Worm (Caenorhabditis elegans) whole organism, L4 larva: ENCODE data around the gene vha-20.
A peak's percentile ranks its signal among the peaks of the same experiment; 100 is the strongest.

Source experiments
- F26F4.8 ChIP-seq: fragments of 200-800 bp; sonication (Bioruptor generic); conservative IDR thresholded peaks from 2 replicates; pipeline ENCODE4 v1.3.6; 2022; ENCODE audit warnings: missing genetic modification characterization, missing compliant biosample characterization
- F37D6.2 ChIP-seq: sonication (generic microtip); optimal IDR thresholded peaks from 2 replicates; lab custom pipeline; 2016; ENCODE audit warnings: mild to moderate bottlenecking, missing genetic modification characterization, missing compliant biosample characterization
- F44E2.7 ChIP-seq: fragments of 200-800 bp; sonication (Bioruptor generic); IDR thresholded peaks from 2 replicates; pipeline ENCODE4 v2.1.2; 2022; ENCODE audit warnings: missing genetic modification characterization, missing compliant biosample characterization
- T26A8.4 ChIP-seq: fragments of 200-800 bp; sonication (Bioruptor generic); IDR thresholded peaks from 2 replicates; pipeline ENCODE4 v1.3.6; 2022; ENCODE audit warnings: missing genetic modification characterization, missing compliant biosample characterization
- Y105C5A.15 ChIP-seq: fragments of 200-800 bp; sonication (Bioruptor generic); IDR thresholded peaks from 2 replicates; pipeline ENCODE4 v1.3.6; 2022; ENCODE audit warnings: missing genetic modification characterization, missing compliant biosample characterization
- Y75B8A.6 ChIP-seq: fragments of 200-800 bp; sonication (Bioruptor generic); IDR thresholded peaks from 2 replicates; pipeline ENCODE4 v1.3.6; 2022; ENCODE audit warnings: missing genetic modification reagents, missing genetic modification characterization, missing compliant biosample characterization
- aha-1 ChIP-seq: fragments of 150-350 bp; peaks from one replicate; lab custom pipeline; 2014; ENCODE audit warnings: missing biosample characterization, missing genetic modification characterization
- aly-2 ChIP-seq: sonication (generic microtip); optimal IDR thresholded peaks from 2 replicates; lab custom pipeline; 2018; ENCODE audit warnings: missing biosample characterization, missing genetic modification characterization
- daf-16 ChIP-seq, 3 experiments: sonication (generic microtip); optimal IDR thresholded peaks; 2 replicates each; lab custom pipeline; 2016 to 2017; ENCODE audit warnings: missing genetic modification characterization in 3 of 3, missing genetic modification reagents in 3 of 3, mild to moderate bottlenecking in 2 of 3, missing compliant biosample characterization in 2 of 3, missing biosample characterization in 1 of 3, moderate library complexity in 1 of 3
- dmd-6 ChIP-seq: fragments of 200-800 bp; sonication (Bioruptor generic); IDR thresholded peaks from 2 replicates; pipeline ENCODE4 v1.3.6; 2022; ENCODE audit warnings: missing genetic modification reagents, missing genetic modification characterization, missing compliant biosample characterization
- dpl-1 ChIP-seq: fragments of 150-350 bp; optimal IDR thresholded peaks from 2 replicates; lab custom pipeline; 2014; ENCODE audit warnings: missing biosample characterization, missing genetic modification reagents, missing genetic modification characterization
- duxl-1 ChIP-seq: sonication (generic microtip); optimal IDR thresholded peaks from 2 replicates; lab custom pipeline; 2016; ENCODE audit warnings: mild to moderate bottlenecking, missing genetic modification characterization, moderate library complexity, missing compliant biosample characterization; ENCODE audit not compliant: poor library complexity
- egl-43 ChIP-seq: fragments of 200-800 bp; sonication (Bioruptor generic); IDR thresholded peaks from 2 replicates; pipeline ENCODE4 v1.3.6; 2022; ENCODE audit warnings: missing genetic modification reagents, missing genetic modification characterization, missing compliant biosample characterization
- fos-1 ChIP-seq: fragments of 150-350 bp; optimal IDR thresholded peaks from 2 replicates; lab custom pipeline; 2014; ENCODE audit warnings: missing biosample characterization, missing genetic modification characterization
- hif-1 ChIP-seq, 2 experiments: sonication (generic microtip); optimal IDR thresholded peaks; 2 replicates each; lab custom pipeline; 2016 to 2017; ENCODE audit warnings: missing compliant biosample characterization in 2 of 2, missing genetic modification characterization in 2 of 2, missing genetic modification reagents in 2 of 2, missing genotype in 2 of 2, mild to moderate bottlenecking in 1 of 2
- hlh-30 ChIP-seq: sonication (generic microtip); optimal IDR thresholded peaks from 2 replicates; lab custom pipeline; 2017; ENCODE audit warnings: antibody characterized with exemption, mild to moderate bottlenecking, missing genetic modification characterization, missing compliant biosample characterization; ENCODE audit not compliant: insufficient read depth
- jun-1 ChIP-seq: fragments of 150-350 bp; optimal IDR thresholded peaks from 2 replicates; lab custom pipeline; 2014; ENCODE audit warnings: missing biosample characterization, missing genetic modification reagents, missing genetic modification characterization
- lim-7 ChIP-seq: fragments of 200-800 bp; sonication (Bioruptor generic); IDR thresholded peaks from 2 replicates; pipeline ENCODE4 v1.3.6; 2022; ENCODE audit warnings: missing genetic modification characterization, missing compliant biosample characterization
- lin-13 ChIP-seq: fragments of 150-350 bp; optimal IDR thresholded peaks from 2 replicates; lab custom pipeline; 2014; ENCODE audit warnings: missing biosample characterization, missing genetic modification reagents, missing genetic modification characterization
- lin-29 ChIP-seq: fragments of 200-800 bp; sonication (Bioruptor generic); IDR thresholded peaks from 2 replicates; pipeline ENCODE4 v1.3.6; 2022; ENCODE audit warnings: missing genetic modification reagents, missing genetic modification characterization, missing compliant biosample characterization
- lsy-2 ChIP-seq, 2 experiments: fragments of 150-350 bp in 1 of 2; sonication (generic microtip) in 1 of 2; optimal IDR thresholded peaks; 2 replicates each; lab custom pipeline; 2014 to 2017; ENCODE audit warnings: missing biosample characterization in 2 of 2, missing genetic modification characterization in 2 of 2
- mep-1 ChIP-seq: fragments of 150-350 bp; sonication (generic microtip); optimal IDR thresholded peaks from 3 replicates; lab custom pipeline; 2014; ENCODE audit warnings: missing biosample characterization, missing genetic modification characterization
- mes-2 ChIP-seq: sonication (generic microtip); optimal IDR thresholded peaks from 2 replicates; lab custom pipeline; 2016; ENCODE audit warnings: missing genotype, mild to moderate bottlenecking, missing genetic modification characterization, missing compliant biosample characterization; ENCODE audit not compliant: poor library complexity, severe bottlenecking
- nhr-102 ChIP-seq: sonication (generic microtip); optimal IDR thresholded peaks from 2 replicates; lab custom pipeline; 2016; ENCODE audit warnings: mild to moderate bottlenecking, missing genetic modification characterization, moderate library complexity, missing compliant biosample characterization
- nhr-28 ChIP-seq: fragments of 150-350 bp; optimal IDR thresholded peaks from 2 replicates; lab custom pipeline; 2014; ENCODE audit warnings: missing biosample characterization, missing genetic modification characterization
- nhr-42 ChIP-seq: fragments of 200-800 bp; sonication (Bioruptor generic); IDR thresholded peaks from 2 replicates; pipeline ENCODE4 v1.3.6; 2022; ENCODE audit warnings: missing genetic modification characterization, missing compliant biosample characterization
- nhr-77 ChIP-seq: fragments of 150-350 bp; optimal IDR thresholded peaks from 2 replicates; lab custom pipeline; 2014; ENCODE audit warnings: missing biosample characterization, missing genetic modification characterization
- pha-4 ChIP-seq, 2 experiments: fragments of 150-350 bp in 1 of 2; fragments of 200-800 bp in 1 of 2; sonication (Bioruptor generic) in 1 of 2; IDR thresholded peaks in 1 of 2; optimal IDR thresholded peaks in 1 of 2; 2 replicates each; pipeline versions ENCODE4 v1.3.6 to Lab custom; 2014 to 2022; ENCODE audit warnings: missing genetic modification characterization in 2 of 2, missing genetic modification reagents in 2 of 2, missing biosample characterization in 1 of 2, missing compliant biosample characterization in 1 of 2
- php-3 ChIP-seq: fragments of 200-800 bp; sonication (Bioruptor generic); IDR thresholded peaks from 2 replicates; pipeline ENCODE4 v1.3.6; 2022; ENCODE audit warnings: missing genetic modification reagents, missing genetic modification characterization, missing compliant biosample characterization
- pqm-1 ChIP-seq: sonication (generic microtip); optimal IDR thresholded peaks from 2 replicates; lab custom pipeline; 2017; ENCODE audit warnings: missing biosample characterization, missing genetic modification characterization
- spr-3 ChIP-seq: fragments of 200-800 bp; sonication (Bioruptor generic); optimal IDR thresholded peaks from 2 replicates; lab custom pipeline; 2018; ENCODE audit warnings: mild to moderate bottlenecking, missing genetic modification characterization, missing compliant biosample characterization
- unc-39 ChIP-seq: sonication (generic microtip); optimal IDR thresholded peaks from 2 replicates; lab custom pipeline; 2017; ENCODE audit warnings: missing biosample characterization, missing genetic modification characterization
- unc-62 ChIP-seq, 3 experiments: fragments of 150-350 bp in 1 of 3; sonication (generic microtip); optimal IDR thresholded peaks in 2 of 3; peaks in 1 of 3; 1 replicate in 1 of 3; 2 replicates in 2 of 3; lab custom pipeline; 2014 to 2017; ENCODE audit warnings: missing biosample characterization in 3 of 3, missing genetic modification characterization in 3 of 3, missing genetic modification reagents in 3 of 3, missing genotype in 1 of 3
- vab-7 ChIP-seq: fragments of 200-800 bp; sonication (Bioruptor generic); IDR thresholded peaks from 2 replicates; pipeline ENCODE4 v1.3.6; 2022; ENCODE audit warnings: missing genetic modification reagents, missing genetic modification characterization, missing compliant biosample characterization
- zfp-2 ChIP-seq: sonication (generic microtip); optimal IDR thresholded peaks from 2 replicates; lab custom pipeline; 2016; ENCODE audit warnings: mild to moderate bottlenecking, missing genetic modification characterization, missing compliant biosample characterization

The vha-20 gene

DNA sequence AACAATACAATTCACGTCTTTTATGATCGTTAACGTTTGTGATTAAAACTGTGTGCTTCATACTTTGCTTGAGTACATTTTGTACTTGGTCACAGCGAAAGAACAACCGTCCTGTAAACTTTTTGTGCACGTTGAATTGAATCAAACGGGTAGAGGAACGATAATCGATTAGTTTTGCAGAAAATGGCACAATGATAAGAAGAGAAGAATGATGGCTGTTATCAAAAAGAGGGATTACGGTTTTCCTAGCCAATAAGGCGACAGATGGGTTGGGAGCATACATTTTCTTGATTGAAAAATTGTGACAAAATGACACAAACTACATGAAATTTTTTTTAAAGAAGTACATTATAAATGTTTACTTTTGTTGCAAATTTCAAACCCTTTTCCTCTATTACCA, 29.9 kb upstream of the vha-20 start:
- TF ChIP-seq lim-7 (GFP tag; lab: Robert Waterston, UW) (no peak), dmd-6 (peak; percentile 44; the same call in 1 of the 2 replicates), Y105C5A.15 (GFP tag; lab: Robert Waterston, UW) (no peak), daf-16 (GFP tag; optimal IDR thresholded peaks at IDR 0.05; lab: Kevin White, UChicago) (no peak), daf-16 (tag; optimal IDR thresholded peaks at IDR 0.05; lab: Kevin White, UChicago) (peak; percentile 14), pqm-1 (tag; lab: Kevin White, UChicago) (peak; percentile 77), unc-62 (GFP tag; optimal IDR thresholded peaks at IDR 0.05 in 1 of 2; lab: Kevin White, UChicago) (peak in 1 of 2 experiments; percentile 96), unc-62 (tag; optimal IDR thresholded peaks at IDR 0.05; lab: Kevin White, UChicago) (no peak), nhr-28 (tag; lab: Kevin White, UChicago) (peak; percentile 47), spr-3 (GFP tag; lab: Kevin White, UChicago) (no peak), fos-1 (tag; lab: Kevin White, UChicago) (no peak)

ce11 chrX:14186466-14186865, 22.2 kb upstream of the vha-20 start, which contains the start of gene ceh-36:
Gene ceh-36 (minus strand): TSS chrX:14186566.
- TF ChIP-seq lsy-2 (tag; optimal IDR thresholded peaks at IDR 0.05; lab: Kevin White, UChicago) (no peak), F44E2.7 (no peak), aha-1 (tag; lab: Kevin White, UChicago) (peak; percentile 80)

- TF ChIP-seq F26F4.8 (GFP tag; lab: Robert Waterston, UW): no peak
- no peak for TF ChIP-seq lin-29
- TF ChIP-seq php-3 (GFP tag; lab: Robert Waterston, UW): no peak
- TF ChIP-seq hlh-30 (tag; lab: Kevin White, UChicago): no peak
- TF ChIP-seq F37D6.2 (tag; lab: Kevin White, UChicago): no peak
- TF ChIP-seq nhr-77: no peak
- no peak for TF ChIP-seq dpl-1 (GFP tag; lab: Kevin White, UChicago)
- TF ChIP-seq vab-7 (GFP tag; lab: Robert Waterston, UW): no peak
- no peak for TF ChIP-seq zfp-2 (tag; lab: Kevin White, UChicago)
- TF ChIP-seq lin-13 (GFP tag; lab: Kevin White, UChicago): no peak
- TF ChIP-seq egl-43: no peak
These were observed 21.3 kb upstream of the vha-20 start for ce11 chrX:14185631-14186030.

DNA sequence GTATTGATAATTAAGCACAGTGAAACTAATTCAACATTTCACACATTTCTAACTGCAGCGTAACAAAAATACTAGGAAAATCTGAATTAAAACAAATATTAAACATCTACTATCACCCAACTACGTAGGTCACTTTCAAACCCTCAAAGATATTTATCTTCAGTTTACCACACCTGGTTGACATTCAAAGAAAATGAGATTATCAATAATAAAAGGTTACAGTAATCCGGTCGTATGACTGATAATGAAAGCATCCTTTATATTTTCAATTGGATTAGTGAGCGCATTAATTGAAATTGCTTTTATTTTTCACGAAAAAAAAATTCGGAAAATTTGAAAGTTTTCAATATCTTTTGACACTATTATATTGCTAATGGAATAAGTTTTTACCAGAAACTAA, 18.2 kb upstream of the vha-20 start:
- no peak for TF ChIP-seq spr-3 (GFP tag; lab: Kevin White, UChicago)
- no peak for TF ChIP-seq T26A8.4 (GFP tag; lab: Robert Waterston, UW)
- no peak for TF ChIP-seq mes-2
- TF ChIP-seq F26F4.8 (GFP tag; lab: Robert Waterston, UW): no peak
- no peak for TF ChIP-seq hif-1 (tag; optimal IDR thresholded peaks at IDR 0.05; lab: Kevin White, UChicago)
- TF ChIP-seq jun-1 (tag; lab: Kevin White, UChicago): no peak
- no peak for TF ChIP-seq mep-1 (tag; lab: Kevin White, UChicago)
- no peak for TF ChIP-seq unc-39 (tag; lab: Kevin White, UChicago)
- no peak for TF ChIP-seq nhr-42
- no peak for TF ChIP-seq Y75B8A.6 (GFP tag; lab: Robert Waterston, UW)
- TF ChIP-seq duxl-1: no peak
- no peak for TF ChIP-seq pha-4 (GFP tag; IDR thresholded peaks at IDR 0.05; lab: Robert Waterston, UW)
- no peak for TF ChIP-seq pha-4 (tag; optimal IDR thresholded peaks at IDR 0.05; lab: Kevin White, UChicago)
- no peak for TF ChIP-seq nhr-102 (tag; lab: Kevin White, UChicago)
- TF ChIP-seq lim-7 (GFP tag; lab: Robert Waterston, UW): no peak
- TF ChIP-seq aly-2 (tag; lab: Kevin White, UChicago): no peak
- TF ChIP-seq lin-29: no peak
